Worm (Caenorhabditis elegans) whole organism, L3 larva: ENCODE results near the gene F53H2.3.

Experiments
- R02D3.7 ChIP-seq: fragments of 150-350 bp; optimal IDR thresholded peaks from 2 replicates; lab custom pipeline; 2014; ENCODE audit warnings: missing biosample characterization, missing genetic modification characterization
- ZK546.5 ChIP-seq: sonication (generic microtip); optimal IDR thresholded peaks from 2 replicates; lab custom pipeline; 2017; ENCODE audit warnings: missing biosample characterization, missing genetic modification characterization
- aly-2 ChIP-seq: fragments of 150-350 bp; optimal IDR thresholded peaks from 2 replicates; lab custom pipeline; 2014; ENCODE audit warnings: missing biosample characterization, missing genetic modification characterization
- ama-1 ChIP-seq: fragments of 150-350 bp; optimal IDR thresholded peaks from 2 replicates; lab custom pipeline; 2018
- ceh-16 ChIP-seq: sonication (generic microtip); optimal IDR thresholded peaks from 2 replicates; lab custom pipeline; 2017; ENCODE audit warnings: missing biosample characterization, missing genetic modification characterization
- ceh-28 ChIP-seq: fragments of 150-350 bp; optimal IDR thresholded peaks from 2 replicates; lab custom pipeline; 2014; ENCODE audit warnings: missing biosample characterization, missing genetic modification reagents, missing genetic modification characterization
- ceh-82 ChIP-seq: fragments of 150-350 bp; optimal IDR thresholded peaks from 2 replicates; lab custom pipeline; 2014; ENCODE audit warnings: missing biosample characterization, missing genetic modification characterization
- ceh-9 ChIP-seq: sonication (generic microtip); optimal IDR thresholded peaks from 2 replicates; lab custom pipeline; 2018; ENCODE audit warnings: missing biosample characterization, missing genetic modification characterization
- daf-12 ChIP-seq: fragments of 150-350 bp; optimal IDR thresholded peaks from 2 replicates; lab custom pipeline; 2014; ENCODE audit warnings: missing biosample characterization, missing genetic modification reagents, missing genetic modification characterization
- egl-27 ChIP-seq: sonication (generic microtip); optimal IDR thresholded peaks from 4 replicates; lab custom pipeline; 2017; ENCODE audit warnings: missing biosample characterization, missing genetic modification reagents, missing genetic modification characterization
- egl-5 ChIP-seq: fragments of 150-350 bp; optimal IDR thresholded peaks from 2 replicates; lab custom pipeline; 2017; ENCODE audit warnings: missing biosample characterization, missing genetic modification reagents, missing genetic modification characterization, inconsistent platforms
- elt-1 ChIP-seq: fragments of 150-350 bp; optimal IDR thresholded peaks from 2 replicates; lab custom pipeline; 2014; ENCODE audit warnings: missing biosample characterization, missing genetic modification characterization
- elt-2 ChIP-seq: sonication (generic microtip); optimal IDR thresholded peaks from 2 replicates; lab custom pipeline; 2016; ENCODE audit warnings: missing genetic modification reagents, mild to moderate bottlenecking, missing genetic modification characterization, missing compliant biosample characterization
- elt-3 ChIP-seq, 3 experiments: fragments of 150-350 bp in 1 of 3; sonication (generic microtip) in 2 of 3; optimal IDR thresholded peaks; 2 replicates in 2 of 3; 4 replicates in 1 of 3; lab custom pipeline; 2014 to 2017; ENCODE audit warnings: missing biosample characterization in 3 of 3, missing genetic modification characterization in 3 of 3
- eor-1 ChIP-seq, 2 experiments: fragments of 150-350 bp; optimal IDR thresholded peaks; 2 replicates each; lab custom pipeline; 2014 to 2018; ENCODE audit warnings: missing biosample characterization in 2 of 2, missing genetic modification characterization in 2 of 2
- fkh-2 ChIP-seq: fragments of 150-350 bp; optimal IDR thresholded peaks from 2 replicates; lab custom pipeline; 2014; ENCODE audit warnings: missing biosample characterization, missing genetic modification reagents, missing genetic modification characterization
- fos-1 ChIP-seq: fragments of 150-350 bp; optimal IDR thresholded peaks from 2 replicates; lab custom pipeline; 2014; ENCODE audit warnings: missing biosample characterization, missing genetic modification characterization
- hmg-11 ChIP-seq: sonication (generic microtip); optimal IDR thresholded peaks from 2 replicates; lab custom pipeline; 2016; ENCODE audit warnings: missing genetic modification characterization, missing compliant biosample characterization
- jun-1 ChIP-seq: fragments of 150-350 bp; optimal IDR thresholded peaks from 2 replicates; lab custom pipeline; 2014; ENCODE audit warnings: missing biosample characterization, missing genetic modification reagents, missing genetic modification characterization
- lin-39 ChIP-seq: fragments of 150-350 bp; optimal IDR thresholded peaks from 2 replicates; lab custom pipeline; 2018; ENCODE audit warnings: missing biosample characterization, missing genetic modification reagents, missing genetic modification characterization
- lsy-12 ChIP-seq: sonication (generic microtip); optimal IDR thresholded peaks from 2 replicates; lab custom pipeline; 2016; ENCODE audit warnings: mild to moderate bottlenecking, missing genetic modification characterization, missing compliant biosample characterization
- mdl-1 ChIP-seq: fragments of 150-350 bp; optimal IDR thresholded peaks from 2 replicates; lab custom pipeline; 2014; ENCODE audit warnings: missing biosample characterization, missing genetic modification characterization
- mml-1 ChIP-seq: fragments of 150-350 bp; sonication (generic microtip); optimal IDR thresholded peaks from 3 replicates; lab custom pipeline; 2014; ENCODE audit warnings: missing biosample characterization, missing genetic modification characterization
- nfya-1 ChIP-seq: sonication (generic microtip); optimal IDR thresholded peaks from 2 replicates; lab custom pipeline; 2017; ENCODE audit warnings: missing genetic modification characterization, mild to moderate bottlenecking, missing compliant biosample characterization, antibody characterized with exemption, moderate library complexity; ENCODE audit not compliant: insufficient read depth
- nhr-11 ChIP-seq: fragments of 150-350 bp; optimal IDR thresholded peaks from 2 replicates; lab custom pipeline; 2014; ENCODE audit warnings: missing biosample characterization, missing genetic modification characterization
- nhr-12 ChIP-seq: fragments of 150-350 bp; optimal IDR thresholded peaks from 2 replicates; lab custom pipeline; 2014; ENCODE audit warnings: missing biosample characterization, missing genetic modification characterization
- nhr-23 ChIP-seq: fragments of 150-350 bp; optimal IDR thresholded peaks from 2 replicates; lab custom pipeline; 2014; ENCODE audit warnings: missing biosample characterization, missing genetic modification reagents, missing genetic modification characterization
- nhr-237 ChIP-seq: fragments of 150-350 bp; optimal IDR thresholded peaks from 2 replicates; lab custom pipeline; 2014; ENCODE audit warnings: missing biosample characterization, missing genetic modification characterization
- nhr-25 ChIP-seq: sonication (generic microtip); optimal IDR thresholded peaks from 2 replicates; lab custom pipeline; 2017; ENCODE audit warnings: missing biosample characterization, missing genetic modification characterization
- nhr-28 ChIP-seq: fragments of 150-350 bp; optimal IDR thresholded peaks from 2 replicates; lab custom pipeline; 2014; ENCODE audit warnings: missing biosample characterization, missing genetic modification characterization
- nhr-43 ChIP-seq: sonication (generic microtip); optimal IDR thresholded peaks from 2 replicates; lab custom pipeline; 2016; ENCODE audit warnings: mild to moderate bottlenecking, missing genetic modification characterization, missing compliant biosample characterization; ENCODE audit not compliant: poor library complexity, severe bottlenecking
- nhr-76 ChIP-seq: fragments of 150-350 bp; sonication (generic microtip); optimal IDR thresholded peaks from 5 replicates; lab custom pipeline; 2014; ENCODE audit warnings: missing biosample characterization, missing genetic modification characterization
- nhr-77 ChIP-seq: fragments of 150-350 bp; optimal IDR thresholded peaks from 2 replicates; lab custom pipeline; 2014; ENCODE audit warnings: missing biosample characterization, missing genetic modification characterization
- pha-4 ChIP-seq: fragments of 150-350 bp; optimal IDR thresholded peaks from 2 replicates; lab custom pipeline; 2014; ENCODE audit warnings: missing biosample characterization, missing genetic modification reagents, missing genetic modification characterization
- pqm-1 ChIP-seq: fragments of 150-350 bp; optimal IDR thresholded peaks from 2 replicates; lab custom pipeline; 2017; ENCODE audit warnings: missing biosample characterization, missing genetic modification characterization, inconsistent platforms
- sea-2 ChIP-seq: fragments of 150-350 bp; sonication (generic microtip); optimal IDR thresholded peaks from 4 replicates; lab custom pipeline; 2014; ENCODE audit warnings: missing biosample characterization, missing genetic modification reagents, missing genetic modification characterization
- skn-1 ChIP-seq: fragments of 150-350 bp; optimal IDR thresholded peaks from 2 replicates; lab custom pipeline; 2014; ENCODE audit warnings: missing biosample characterization, missing genetic modification characterization
- snpc-4 ChIP-seq: fragments of 150-350 bp; optimal IDR thresholded peaks from 2 replicates; lab custom pipeline; 2014; ENCODE audit warnings: missing biosample characterization, missing genetic modification characterization
- tbx-2 ChIP-seq: sonication (generic microtip); optimal IDR thresholded peaks from 2 replicates; lab custom pipeline; 2016; ENCODE audit warnings: mild to moderate bottlenecking, missing genetic modification characterization, missing compliant biosample characterization
- unc-39 ChIP-seq: sonication (generic microtip); optimal IDR thresholded peaks from 4 replicates; lab custom pipeline; 2017; ENCODE audit warnings: missing biosample characterization, missing genetic modification characterization
- unc-62 ChIP-seq: fragments of 150-350 bp; sonication (generic microtip); optimal IDR thresholded peaks from 4 replicates; lab custom pipeline; 2014; ENCODE audit warnings: missing biosample characterization, missing genetic modification reagents, missing genetic modification characterization
- zag-1 ChIP-seq: fragments of 150-350 bp; optimal IDR thresholded peaks from 2 replicates; lab custom pipeline; 2014; ENCODE audit warnings: missing biosample characterization, missing genetic modification characterization
- ztf-11 ChIP-seq: fragments of 150-350 bp; optimal IDR thresholded peaks from 2 replicates; lab custom pipeline; 2014; ENCODE audit warnings: missing biosample characterization, missing genetic modification characterization
- ztf-4 ChIP-seq: fragments of 150-350 bp; optimal IDR thresholded peaks from 2 replicates; lab custom pipeline; 2014; ENCODE audit warnings: missing biosample characterization, missing genetic modification characterization

Gene F53H2.3

ce11 chrV:20451793-20452192 is 40.2 kb upstream of the F53H2.3 start:
- TF ChIP-seq egl-5 (tag; lab: Kevin White, UChicago) (peak; percentile 6), ama-1 (lab: Kevin White, UChicago) (no peak), nhr-77 (no peak), nfya-1 (tag; lab: Kevin White, UChicago) (peak; percentile 12)

ce11 chrV:20445898-20446297 is 34.3 kb upstream of the F53H2.3 start:
- no peak for TF ChIP-seq unc-62 (GFP tag; lab: Kevin White, UChicago)
- TF ChIP-seq zag-1 (tag; lab: Kevin White, UChicago), result no peak
- no peak for TF ChIP-seq ceh-82 (tag; lab: Kevin White, UChicago)
- TF ChIP-seq ceh-28 (tag; lab: Kevin White, UChicago), result no peak
- TF ChIP-seq mdl-1 (tag; lab: Kevin White, UChicago), result no peak
- TF ChIP-seq ztf-11, result no peak
- no peak for TF ChIP-seq egl-27 (tag; lab: Kevin White, UChicago)
- TF ChIP-seq aly-2 (tag; lab: Kevin White, UChicago), result no peak
- TF ChIP-seq daf-12, result no peak

ce11 chrV:20425183-20425400 is 13.5 kb upstream of the F53H2.3 start, which contains the start of the genes fce-2 and F48F5.8:
fce-2 (plus strand) TSS chrV:20425301.
F48F5.8 (plus strand) TSS chrV:20425342.
- no peak for TF ChIP-seq ZK546.5 (tag; lab: Kevin White, UChicago)
- TF ChIP-seq elt-2 (tag; lab: Kevin White, UChicago), result no peak
- no peak for TF ChIP-seq pha-4
- no peak for TF ChIP-seq ztf-11
- TF ChIP-seq eor-1 (tag; optimal IDR thresholded peaks at IDR 0.05; lab: Kevin White, UChicago), result no peak
- TF ChIP-seq sea-2, result no peak

ce11 chrV:20424229-20425182 is 12.9 kb upstream of the F53H2.3 start:
- TF ChIP-seq ceh-28 (tag; lab: Kevin White, UChicago) (peak; percentile 37), fos-1 (no peak), nhr-77 (no peak), ztf-11 (no peak), pqm-1 (tag; lab: Kevin White, UChicago) (peak; percentile 71), mml-1 (tag; lab: Kevin White, UChicago) (no peak), jun-1 (tag; lab: Kevin White, UChicago) (peak; percentile 67), ztf-4 (tag; lab: Kevin White, UChicago) (no peak), elt-3 (tag; optimal IDR thresholded peaks at IDR 0.05; lab: Kevin White, UChicago) (no peak), R02D3.7 (tag; lab: Kevin White, UChicago) (no peak), nhr-25 (tag; lab: Kevin White, UChicago) (peak; percentile 29), unc-62 (GFP tag; lab: Kevin White, UChicago) (no peak), nhr-43 (tag; lab: Kevin White, UChicago) (no peak), daf-12 (no peak), elt-1 (tag; lab: Kevin White, UChicago) (no peak), eor-1 (tag; optimal IDR thresholded peaks at IDR 0.05; lab: Kevin White, UChicago) (no peak), ZK546.5 (tag; lab: Kevin White, UChicago) (no peak), egl-27 (tag; lab: Kevin White, UChicago) (peak; percentile 46), ceh-16 (no peak), nhr-76 (tag; lab: Kevin White, UChicago) (no peak), pha-4 (peak; percentile 89), nhr-28 (tag; lab: Kevin White, UChicago) (no peak), tbx-2 (tag; lab: Kevin White, UChicago) (no peak), ceh-9 (no peak), egl-5 (tag; lab: Kevin White, UChicago) (no peak), ceh-82 (tag; lab: Kevin White, UChicago) (no peak), lin-39 (tag; lab: Kevin White, UChicago) (peak; percentile 12), sea-2 (no peak), fkh-2 (tag; lab: Kevin White, UChicago) (no peak), nhr-11 (no peak), snpc-4 (tag; lab: Kevin White, UChicago) (no peak), elt-2 (tag; lab: Kevin White, UChicago) (peak; percentile 60), nhr-237 (tag; lab: Kevin White, UChicago) (no peak), lsy-12 (tag; lab: Kevin White, UChicago) (no peak), mdl-1 (tag; lab: Kevin White, UChicago) (peak; percentile 13), nfya-1 (tag; lab: Kevin White, UChicago) (peak; percentile 56), nhr-12 (tag; lab: Kevin White, UChicago) (no peak), aly-2 (tag; lab: Kevin White, UChicago) (no peak), hmg-11 (tag; lab: Kevin White, UChicago) (peak; percentile 20), nhr-23 (tag; lab: Kevin White, UChicago) (peak; percentile 56), unc-39 (tag; lab: Kevin White, UChicago) (no peak), skn-1 (tag; lab: Kevin White, UChicago) (no peak)
